Worm (Caenorhabditis elegans) whole organism, L3 larva: ENCODE results near the gene srx-133.

Experiments
- R02D3.7 ChIP-seq: fragments of 150-350 bp; optimal IDR thresholded peaks from 2 replicates; lab custom pipeline; 2014; ENCODE audit warnings: missing biosample characterization, missing genetic modification characterization
- ZK546.5 ChIP-seq: sonication (generic microtip); optimal IDR thresholded peaks from 2 replicates; lab custom pipeline; 2017; ENCODE audit warnings: missing biosample characterization, missing genetic modification characterization
- aly-2 ChIP-seq: fragments of 150-350 bp; optimal IDR thresholded peaks from 2 replicates; lab custom pipeline; 2014; ENCODE audit warnings: missing biosample characterization, missing genetic modification characterization
- ama-1 ChIP-seq: fragments of 150-350 bp; optimal IDR thresholded peaks from 2 replicates; lab custom pipeline; 2018
- ceh-28 ChIP-seq: fragments of 150-350 bp; optimal IDR thresholded peaks from 2 replicates; lab custom pipeline; 2014; ENCODE audit warnings: missing biosample characterization, missing genetic modification reagents, missing genetic modification characterization
- ceh-82 ChIP-seq: fragments of 150-350 bp; optimal IDR thresholded peaks from 2 replicates; lab custom pipeline; 2014; ENCODE audit warnings: missing biosample characterization, missing genetic modification characterization
- ceh-9 ChIP-seq: sonication (generic microtip); optimal IDR thresholded peaks from 2 replicates; lab custom pipeline; 2018; ENCODE audit warnings: missing biosample characterization, missing genetic modification characterization
- daf-12 ChIP-seq: fragments of 150-350 bp; optimal IDR thresholded peaks from 2 replicates; lab custom pipeline; 2014; ENCODE audit warnings: missing biosample characterization, missing genetic modification reagents, missing genetic modification characterization
- egl-5 ChIP-seq: fragments of 150-350 bp; optimal IDR thresholded peaks from 2 replicates; lab custom pipeline; 2017; ENCODE audit warnings: missing biosample characterization, missing genetic modification reagents, missing genetic modification characterization, inconsistent platforms
- elt-1 ChIP-seq: fragments of 150-350 bp; optimal IDR thresholded peaks from 2 replicates; lab custom pipeline; 2014; ENCODE audit warnings: missing biosample characterization, missing genetic modification characterization
- elt-2 ChIP-seq: sonication (generic microtip); optimal IDR thresholded peaks from 2 replicates; lab custom pipeline; 2016; ENCODE audit warnings: missing genetic modification reagents, mild to moderate bottlenecking, missing genetic modification characterization, missing compliant biosample characterization
- fkh-2 ChIP-seq: fragments of 150-350 bp; optimal IDR thresholded peaks from 2 replicates; lab custom pipeline; 2014; ENCODE audit warnings: missing biosample characterization, missing genetic modification reagents, missing genetic modification characterization
- fos-1 ChIP-seq: fragments of 150-350 bp; optimal IDR thresholded peaks from 2 replicates; lab custom pipeline; 2014; ENCODE audit warnings: missing biosample characterization, missing genetic modification characterization
- hmg-11 ChIP-seq: sonication (generic microtip); optimal IDR thresholded peaks from 2 replicates; lab custom pipeline; 2016; ENCODE audit warnings: missing genetic modification characterization, missing compliant biosample characterization
- jun-1 ChIP-seq: fragments of 150-350 bp; optimal IDR thresholded peaks from 2 replicates; lab custom pipeline; 2014; ENCODE audit warnings: missing biosample characterization, missing genetic modification reagents, missing genetic modification characterization
- lin-39 ChIP-seq: fragments of 150-350 bp; optimal IDR thresholded peaks from 2 replicates; lab custom pipeline; 2018; ENCODE audit warnings: missing biosample characterization, missing genetic modification reagents, missing genetic modification characterization
- mdl-1 ChIP-seq: fragments of 150-350 bp; optimal IDR thresholded peaks from 2 replicates; lab custom pipeline; 2014; ENCODE audit warnings: missing biosample characterization, missing genetic modification characterization
- mml-1 ChIP-seq: fragments of 150-350 bp; sonication (generic microtip); optimal IDR thresholded peaks from 3 replicates; lab custom pipeline; 2014; ENCODE audit warnings: missing biosample characterization, missing genetic modification characterization
- nfya-1 ChIP-seq: sonication (generic microtip); optimal IDR thresholded peaks from 2 replicates; lab custom pipeline; 2017; ENCODE audit warnings: missing genetic modification characterization, mild to moderate bottlenecking, missing compliant biosample characterization, antibody characterized with exemption, moderate library complexity; ENCODE audit not compliant: insufficient read depth
- nhr-11 ChIP-seq: fragments of 150-350 bp; optimal IDR thresholded peaks from 2 replicates; lab custom pipeline; 2014; ENCODE audit warnings: missing biosample characterization, missing genetic modification characterization
- nhr-12 ChIP-seq: fragments of 150-350 bp; optimal IDR thresholded peaks from 2 replicates; lab custom pipeline; 2014; ENCODE audit warnings: missing biosample characterization, missing genetic modification characterization
- nhr-23 ChIP-seq: fragments of 150-350 bp; optimal IDR thresholded peaks from 2 replicates; lab custom pipeline; 2014; ENCODE audit warnings: missing biosample characterization, missing genetic modification reagents, missing genetic modification characterization
- nhr-237 ChIP-seq: fragments of 150-350 bp; optimal IDR thresholded peaks from 2 replicates; lab custom pipeline; 2014; ENCODE audit warnings: missing biosample characterization, missing genetic modification characterization
- nhr-43 ChIP-seq: sonication (generic microtip); optimal IDR thresholded peaks from 2 replicates; lab custom pipeline; 2016; ENCODE audit warnings: mild to moderate bottlenecking, missing genetic modification characterization, missing compliant biosample characterization; ENCODE audit not compliant: poor library complexity, severe bottlenecking
- nhr-67 ChIP-seq: fragments of 150-350 bp; optimal IDR thresholded peaks from 2 replicates; lab custom pipeline; 2014; ENCODE audit warnings: missing biosample characterization, missing genetic modification characterization
- nhr-77 ChIP-seq: fragments of 150-350 bp; optimal IDR thresholded peaks from 2 replicates; lab custom pipeline; 2014; ENCODE audit warnings: missing biosample characterization, missing genetic modification characterization
- pha-4 ChIP-seq: fragments of 150-350 bp; optimal IDR thresholded peaks from 2 replicates; lab custom pipeline; 2014; ENCODE audit warnings: missing biosample characterization, missing genetic modification reagents, missing genetic modification characterization
- pqm-1 ChIP-seq: fragments of 150-350 bp; optimal IDR thresholded peaks from 2 replicates; lab custom pipeline; 2017; ENCODE audit warnings: missing biosample characterization, missing genetic modification characterization, inconsistent platforms
- sea-2 ChIP-seq: fragments of 150-350 bp; sonication (generic microtip); optimal IDR thresholded peaks from 4 replicates; lab custom pipeline; 2014; ENCODE audit warnings: missing biosample characterization, missing genetic modification reagents, missing genetic modification characterization
- skn-1 ChIP-seq: fragments of 150-350 bp; optimal IDR thresholded peaks from 2 replicates; lab custom pipeline; 2014; ENCODE audit warnings: missing biosample characterization, missing genetic modification characterization
- snpc-4 ChIP-seq: fragments of 150-350 bp; optimal IDR thresholded peaks from 2 replicates; lab custom pipeline; 2014; ENCODE audit warnings: missing biosample characterization, missing genetic modification characterization
- zag-1 ChIP-seq: fragments of 150-350 bp; optimal IDR thresholded peaks from 2 replicates; lab custom pipeline; 2014; ENCODE audit warnings: missing biosample characterization, missing genetic modification characterization
- ztf-4 ChIP-seq: fragments of 150-350 bp; optimal IDR thresholded peaks from 2 replicates; lab custom pipeline; 2014; ENCODE audit warnings: missing biosample characterization, missing genetic modification characterization

srx-133 gene

ce11 chrV:13840909-13841308 is 7.6 kb upstream of the srx-133 start, which contains the start of gene srx-17:
Gene srx-17 (plus strand): TSS chrV:13841209.
- TF ChIP-seq ama-1 (lab: Kevin White, UChicago) (no peak), sea-2 (no peak), fkh-2 (tag; lab: Kevin White, UChicago) (no peak), nhr-43 (no peak)

DNA sequence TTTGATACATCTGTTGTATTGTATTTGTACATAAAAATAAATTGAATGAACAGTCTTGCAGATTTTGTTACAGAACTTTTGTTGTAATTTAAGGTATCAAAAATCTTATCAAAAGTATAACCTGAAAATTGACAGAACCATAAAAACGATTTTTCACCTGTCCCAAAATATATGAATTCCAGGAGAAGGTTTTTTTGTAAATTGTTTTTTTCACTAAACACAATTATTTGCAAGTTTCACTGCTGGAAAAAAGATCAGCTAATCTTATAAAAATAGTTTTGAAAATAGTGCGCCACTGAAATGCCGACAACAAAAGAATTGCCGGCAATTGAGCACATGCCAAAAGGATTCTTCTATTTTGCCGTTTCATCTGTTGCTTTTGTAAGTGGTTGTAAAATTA is 5.3 kb upstream of the srx-133 start, which contains the start of gene srx-130:
TSS of gene srx-130 (plus strand) at position 301 of the 400 bp plus-strand sequence.
- TF ChIP-seq nhr-12, result no peak
- TF ChIP-seq ceh-28 (tag; lab: Kevin White, UChicago), result no peak
- no peak for TF ChIP-seq lin-39 (tag; lab: Kevin White, UChicago)
- TF ChIP-seq nhr-77, result no peak
- TF ChIP-seq nhr-237, result no peak
- no peak for TF ChIP-seq elt-2 (tag; lab: Kevin White, UChicago)
- no peak for TF ChIP-seq daf-12
- TF ChIP-seq nhr-23 (tag; lab: Kevin White, UChicago), result no peak
- TF ChIP-seq fkh-2 (tag; lab: Kevin White, UChicago), result no peak

- TF ChIP-seq ceh-9 (no peak), hmg-11 (tag; lab: Kevin White, UChicago) (no peak), fkh-2 (tag; lab: Kevin White, UChicago) (no peak), pqm-1 (tag; lab: Kevin White, UChicago) (no peak), mml-1 (tag; lab: Kevin White, UChicago) (no peak), fos-1 (tag; lab: Kevin White, UChicago) (no peak), nhr-12 (no peak), daf-12 (no peak)
Observed at ce11 chrV:13845136-13845535, 3.3 kb upstream of the srx-133 start, which contains the start of gene srx-131. Gene srx-131 (plus strand): TSS chrV:13845436.

DNA sequence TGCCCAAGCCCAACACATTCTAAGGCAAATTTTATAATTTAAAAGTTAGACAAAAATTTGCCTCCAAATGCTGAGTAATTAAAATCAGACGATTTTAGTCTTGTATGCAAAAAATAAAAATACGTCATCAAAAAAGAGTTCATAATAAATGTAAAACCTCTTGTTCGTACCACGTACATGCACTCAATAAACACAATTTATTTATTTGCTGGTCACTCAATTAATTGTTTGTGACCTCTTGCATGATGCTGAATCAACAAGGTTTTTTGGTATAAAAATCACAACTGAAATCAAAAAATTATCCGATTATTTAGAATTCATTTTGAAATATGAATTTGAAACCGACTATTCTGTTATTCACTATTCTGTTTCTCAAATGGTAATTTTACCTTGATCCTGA is 1.7 kb downstream of the srx-133 start, which contains the start of gene hpx-2:
TSS of gene hpx-2 (plus strand) at position 301 of the 400 bp plus-strand sequence.
- no peak for TF ChIP-seq ceh-28 (tag; lab: Kevin White, UChicago)
- no peak for TF ChIP-seq sea-2
- no peak for TF ChIP-seq lin-39 (tag; lab: Kevin White, UChicago)
- TF ChIP-seq nfya-1 (tag; lab: Kevin White, UChicago), result no peak
- TF ChIP-seq pha-4 (tag; lab: Kevin White, UChicago), result no peak
- TF ChIP-seq elt-1 (tag; lab: Kevin White, UChicago), result no peak
- TF ChIP-seq zag-1 (tag; lab: Kevin White, UChicago), result no peak
- no peak for TF ChIP-seq ZK546.5 (tag; lab: Kevin White, UChicago)
- no peak for TF ChIP-seq skn-1
- TF ChIP-seq mdl-1 (tag; lab: Kevin White, UChicago), result no peak
- no peak for TF ChIP-seq nhr-67 (tag; lab: Kevin White, UChicago)
- no peak for TF ChIP-seq jun-1 (tag; lab: Kevin White, UChicago)
- no peak for TF ChIP-seq ceh-82 (tag; lab: Kevin White, UChicago)
- no peak for TF ChIP-seq nhr-237

ce11 chrV:13854306-13854705 is 5.8 kb downstream of the srx-133 start, which contains the start of gene ttr-21:
Gene ttr-21 (minus strand): TSS chrV:13854405.
- TF ChIP-seq snpc-4 (tag; lab: Kevin White, UChicago), result no peak
- peak; percentile 91 for TF ChIP-seq pha-4 (tag; lab: Kevin White, UChicago)

ce11 chrV:13856376-13856775 is 7.9 kb downstream of the srx-133 start, which contains the start of gene srx-134:
Gene srx-134 (minus strand): TSS chrV:13856476.
- TF ChIP-seq ZK546.5 (tag; lab: Kevin White, UChicago) (no peak), mml-1 (tag; lab: Kevin White, UChicago) (no peak), jun-1 (tag; lab: Kevin White, UChicago) (no peak), nhr-11 (no peak), ztf-4 (tag; lab: Kevin White, UChicago) (no peak), egl-5 (tag; lab: Kevin White, UChicago) (no peak), pha-4 (tag; lab: Kevin White, UChicago) (no peak), mdl-1 (tag; lab: Kevin White, UChicago) (no peak), zag-1 (tag; lab: Kevin White, UChicago) (no peak), hmg-11 (tag; lab: Kevin White, UChicago) (no peak), R02D3.7 (tag; lab: Kevin White, UChicago) (no peak), nhr-12 (no peak), aly-2 (tag; lab: Kevin White, UChicago) (no peak)
- TF ChIP-seq, all 47 proteins: peak for 0
